Worm (Caenorhabditis elegans): ENCODE measurements around the gene F54H5.14.
"Not testable (repeated sequence)": the region's sequence is repeated elsewhere in the genome, so short reads cannot be mapped to it uniquely, and the experiment has no call there.

The F54H5.14 gene

ce11 chrII:6637854-6638253, 12.7 kb upstream of the F54H5.14 start:
- TF ChIP-seq W03F9.2 (tag; optimal IDR thresholded peaks at IDR 0.05) (no peak), dao-5 (tag; optimal IDR thresholded peaks at IDR 0.05) (no peak), him-1 (tag; optimal IDR thresholded peaks at IDR 0.05) (no peak)

DNA sequence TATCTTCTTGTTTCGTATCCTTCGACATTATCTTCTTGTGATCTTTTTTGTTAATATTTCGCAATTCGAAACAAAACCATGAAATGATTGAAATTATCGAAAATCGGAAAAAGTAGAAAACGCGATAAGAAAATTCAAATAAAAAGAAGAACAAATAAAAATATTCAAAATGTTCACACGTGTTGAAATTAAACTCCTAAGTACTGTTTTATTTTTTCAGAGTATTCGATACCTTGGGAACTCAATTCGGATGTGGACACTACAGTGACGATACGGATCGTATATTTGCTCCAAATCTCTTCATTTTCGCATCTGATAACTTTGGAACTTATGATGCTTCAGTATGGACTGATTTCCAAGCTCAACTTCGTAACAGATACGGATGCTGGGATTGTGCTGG, 10.9 kb upstream of the F54H5.14 start, which contains the start of gene T19D12.5:
Gene T19D12.5 (minus strand): TSS at position 101 of the 400 bp plus-strand sequence.
- TF ChIP-seq dao-5 (tag; optimal IDR thresholded peaks at IDR 0.05) (no peak), him-1 (tag; optimal IDR thresholded peaks at IDR 0.05) (no peak)

- no peak for TF ChIP-seq dao-5 (tag; optimal IDR thresholded peaks at IDR 0.05)
- TF ChIP-seq W03F9.2 (tag; optimal IDR thresholded peaks at IDR 0.05) = no peak
- no peak for TF ChIP-seq him-1 (tag; optimal IDR thresholded peaks at IDR 0.05)
Measured at ce11 chrII:6631995-6632394, 6.8 kb upstream of the F54H5.14 start.

DNA sequence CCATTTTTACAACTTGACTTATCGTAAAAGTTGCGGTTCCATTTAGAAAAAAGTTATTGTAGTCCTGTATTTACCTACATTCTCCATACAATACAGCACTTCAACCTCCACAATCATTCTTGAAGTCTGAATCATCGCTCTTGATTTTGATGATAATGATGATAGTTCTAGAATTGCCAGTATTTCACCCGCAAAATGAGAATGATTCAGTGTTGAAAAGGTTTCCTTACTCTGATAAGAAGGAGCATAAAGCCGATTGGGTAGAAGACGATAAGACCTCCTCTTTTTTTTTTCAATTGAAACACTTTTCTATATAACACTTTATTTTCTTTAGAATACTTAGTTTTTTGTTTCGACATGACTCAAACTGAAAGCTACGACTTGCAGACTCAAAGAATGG, 5.6 kb upstream of the F54H5.14 start, which contains the start of gene T19D12.4:
Gene T19D12.4 (plus strand): TSS at position 295 of the 400 bp plus-strand sequence.
- TF ChIP-seq dao-5 (tag; optimal IDR thresholded peaks at IDR 0.05) (no peak), him-1 (tag; optimal IDR thresholded peaks at IDR 0.05) (no peak), W03F9.2 (tag; optimal IDR thresholded peaks at IDR 0.05) (no peak)

ce11 chrII:6629775-6630174, 4.6 kb upstream of the F54H5.14 start:
- TF ChIP-seq him-1 (tag; optimal IDR thresholded peaks at IDR 0.05) (no peak), dao-5 (tag; optimal IDR thresholded peaks at IDR 0.05) (no peak), W03F9.2 (tag; optimal IDR thresholded peaks at IDR 0.05) (no peak)

- no peak for TF ChIP-seq him-1 (tag; optimal IDR thresholded peaks at IDR 0.05)
- TF ChIP-seq dao-5 (tag; optimal IDR thresholded peaks at IDR 0.05) = no peak
- TF ChIP-seq W03F9.2 (tag; optimal IDR thresholded peaks at IDR 0.05) = no peak
Measured at ce11 chrII:6628397-6628796, 3.2 kb upstream of the F54H5.14 start.

- TF ChIP-seq dao-5, W03F9.2, him-1 (tag; optimal IDR thresholded peaks at IDR 0.05): not testable (repeated sequence)
Measured at ce11 chrII:6627182-6627581, 2.0 kb upstream of the F54H5.14 start, which contains the start of the genes F54H5.5 and F54H5.2. TSS of gene F54H5.5 (minus strand) at chrII:6627282. TSS of gene F54H5.2 (plus strand) at chrII:6627484.

DNA sequence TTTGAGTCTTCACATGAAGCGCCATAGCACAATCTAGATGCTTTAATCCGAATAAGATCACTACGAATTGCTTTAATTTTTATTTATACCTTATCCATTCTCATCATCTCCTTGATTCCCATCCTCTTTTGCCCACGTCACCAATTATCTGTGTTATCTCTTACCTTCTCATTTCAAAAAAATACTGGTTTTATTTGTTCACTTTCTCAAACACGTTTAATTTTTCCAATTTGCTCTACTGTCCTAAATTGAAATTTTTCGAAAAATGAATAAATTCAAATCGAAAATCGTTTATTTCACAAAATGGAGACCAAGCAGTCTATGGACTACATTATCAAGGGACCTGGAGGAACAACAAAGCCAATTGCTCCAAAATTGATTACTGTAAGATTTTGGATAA, 3.3 kb downstream of the F54H5.14 start, which contains the start of gene F54H5.3:
Gene F54H5.3 (plus strand): TSS at position 301 of the 400 bp plus-strand sequence.
- no peak for TF ChIP-seq him-1 (tag; optimal IDR thresholded peaks at IDR 0.05)
- TF ChIP-seq dao-5 (tag; optimal IDR thresholded peaks at IDR 0.05) = no peak
- TF ChIP-seq W03F9.2 (tag; optimal IDR thresholded peaks at IDR 0.05) = no peak

ce11 chrII:6619007-6619406, 6.2 kb downstream of the F54H5.14 start:
- no peak for TF ChIP-seq dao-5 (tag; optimal IDR thresholded peaks at IDR 0.05)
- TF ChIP-seq him-1 (tag; optimal IDR thresholded peaks at IDR 0.05) = no peak
- no peak for TF ChIP-seq W03F9.2 (tag; optimal IDR thresholded peaks at IDR 0.05)

- TF ChIP-seq dao-5 (tag; optimal IDR thresholded peaks at IDR 0.05) = no peak
- TF ChIP-seq him-1 (tag; optimal IDR thresholded peaks at IDR 0.05) = no peak
- no peak for TF ChIP-seq W03F9.2 (tag; optimal IDR thresholded peaks at IDR 0.05)
Measured at ce11 chrII:6616770-6617169, 8.4 kb downstream of the F54H5.14 start, which contains the start of gene klf-3. TSS of gene klf-3 (plus strand) at chrII:6616878.

- no peak for TF ChIP-seq W03F9.2 (tag; optimal IDR thresholded peaks at IDR 0.05)
- no peak for TF ChIP-seq dao-5 (tag; optimal IDR thresholded peaks at IDR 0.05)
- TF ChIP-seq him-1 (tag; optimal IDR thresholded peaks at IDR 0.05) = no peak
Measured at ce11 chrII:6616135-6616534, 9.1 kb downstream of the F54H5.14 start.

DNA sequence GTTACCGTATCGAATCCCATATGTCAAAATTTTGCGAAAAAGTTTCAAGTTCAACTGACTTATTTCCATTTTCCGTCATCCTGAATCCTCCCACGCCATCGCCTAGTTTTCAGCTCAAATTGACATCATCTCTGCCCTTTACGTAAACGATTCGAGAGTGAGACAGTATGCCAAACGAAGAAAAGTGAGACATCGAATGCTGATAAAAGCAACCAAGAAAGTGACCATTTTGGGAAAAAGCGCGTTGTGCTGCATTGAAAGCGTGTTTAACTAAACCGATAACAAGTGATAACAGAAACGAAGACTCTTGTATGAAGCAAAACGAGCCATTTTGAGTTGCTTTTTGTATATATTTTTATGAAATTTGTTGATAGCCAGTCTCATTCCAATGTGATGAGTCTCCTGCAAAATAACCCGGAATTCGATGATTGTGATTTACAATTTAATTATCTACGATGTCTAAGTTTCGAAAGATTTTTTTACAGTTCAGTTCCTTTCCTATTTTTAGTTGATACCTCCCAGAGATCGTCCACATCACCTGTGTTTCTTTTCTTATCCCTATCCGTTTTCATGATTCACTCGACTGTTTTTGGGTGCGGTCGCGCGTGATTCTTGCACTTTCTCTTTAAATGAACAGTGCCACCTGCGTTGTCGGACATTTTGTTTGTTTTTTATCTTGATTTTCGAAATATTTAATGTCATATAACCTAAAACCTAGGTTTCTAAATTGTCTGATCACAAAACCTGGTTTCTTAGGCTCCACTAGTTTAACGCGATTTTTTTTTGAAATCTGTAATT, 9.8 kb downstream of the F54H5.14 start:
- TF ChIP-seq W03F9.2 (tag; optimal IDR thresholded peaks at IDR 0.05) (no peak), him-1 (tag; optimal IDR thresholded peaks at IDR 0.05) (no peak), dao-5 (tag; optimal IDR thresholded peaks at IDR 0.05) (no peak)

ce11 chrII:6614500-6614899, 10.7 kb downstream of the F54H5.14 start:
- TF ChIP-seq him-1 (tag; optimal IDR thresholded peaks at IDR 0.05) = no peak

DNA sequence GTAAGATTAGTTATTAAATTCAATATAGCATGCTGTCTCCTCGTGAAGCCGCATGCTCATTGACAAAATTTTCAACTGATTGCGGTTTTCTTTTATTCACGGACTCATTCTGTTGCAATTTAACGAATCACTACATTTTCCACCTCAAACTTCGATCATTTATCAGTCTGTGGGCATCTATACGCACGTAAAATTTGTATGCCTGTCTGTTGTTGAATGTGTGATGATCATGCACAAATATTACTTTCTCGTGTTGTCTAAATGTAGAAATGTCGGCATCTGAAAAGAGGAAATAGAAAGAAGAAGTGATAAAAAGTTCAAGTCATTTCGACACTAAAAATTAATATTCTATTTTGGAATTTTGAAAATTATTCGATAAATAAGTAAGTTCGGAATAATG, 12.7 kb downstream of the F54H5.14 start:
- TF ChIP-seq him-1 (tag; optimal IDR thresholded peaks at IDR 0.05) = no peak
- no peak for TF ChIP-seq dao-5 (tag; optimal IDR thresholded peaks at IDR 0.05)
- no peak for TF ChIP-seq W03F9.2 (tag; optimal IDR thresholded peaks at IDR 0.05)

DNA sequence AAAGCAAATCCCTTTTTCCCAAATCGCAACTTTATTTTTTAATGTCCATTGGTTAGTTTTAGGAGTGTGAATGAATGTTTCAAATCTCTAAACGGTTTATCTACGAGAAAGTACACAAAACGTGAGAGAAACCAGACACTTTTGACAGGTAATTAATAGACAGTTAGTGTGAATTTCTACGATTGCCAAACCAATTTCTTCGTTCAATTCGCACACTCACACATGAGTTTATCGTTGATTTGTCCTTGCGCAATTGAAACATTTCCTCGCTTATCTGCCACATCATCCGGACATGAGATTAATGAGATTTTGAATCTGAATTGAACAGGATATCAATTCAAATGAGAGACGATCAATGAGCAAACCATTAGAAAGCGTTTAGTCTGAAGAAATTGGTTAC, 14.9 kb downstream of the F54H5.14 start:
- TF ChIP-seq dao-5 (tag; optimal IDR thresholded peaks at IDR 0.05) = no peak
- no peak for TF ChIP-seq W03F9.2 (tag; optimal IDR thresholded peaks at IDR 0.05)
- no peak for TF ChIP-seq him-1 (tag; optimal IDR thresholded peaks at IDR 0.05)

Data from whole organism, L4/young adult.